Fruit fly (Drosophila melanogaster) whole organism, embryonic: ENCODE measurements around the gene CG6674.

Experiments
- ATbp ChIP-seq: fragments of 200-800 bp; sonication (Bioruptor generic); optimal IDR thresholded peaks from 2 replicates; lab custom pipeline; 2017; ENCODE audit warnings: missing biosample characterization, mild to moderate bottlenecking, missing genetic modification characterization, missing genetic modification reagents
- CG10267 ChIP-seq: fragments of 200-800 bp; sonication (Bioruptor generic); optimal IDR thresholded peaks from 2 replicates; lab custom pipeline; 2018; ENCODE audit warnings: missing biosample characterization, mild to moderate bottlenecking, missing genetic modification characterization, moderate library complexity
- CG11093 ChIP-seq: fragments of 200-800 bp; sonication (Bioruptor generic); IDR thresholded peaks from 3 replicates; pipeline ENCODE4 v1.3.6; 2022; ENCODE audit warnings: missing biosample characterization, missing genetic modification characterization
- CG12155 ChIP-seq: fragments of 200-800 bp; sonication (Bioruptor generic); optimal IDR thresholded peaks from 3 replicates; lab custom pipeline; 2016; ENCODE audit warnings: missing biosample characterization, missing genetic modification characterization
- CG12769 ChIP-seq: fragments of 200-800 bp; sonication (Bioruptor generic); optimal IDR thresholded peaks from 2 replicates; lab custom pipeline; 2019; ENCODE audit warnings: missing biosample characterization, mild to moderate bottlenecking, missing genetic modification characterization, moderate library complexity
- CG13287 ChIP-seq: fragments of 200-800 bp; sonication (Bioruptor generic); IDR thresholded peaks from 2 replicates; pipeline ENCODE4 v1.3.6; 2022; ENCODE audit warnings: missing biosample characterization, missing genetic modification characterization; ENCODE audit not compliant: partially characterized antibody
- CG13624 ChIP-seq: fragments of 200-800 bp; sonication (Bioruptor generic); optimal IDR thresholded peaks from 2 replicates; lab custom pipeline; 2016; ENCODE audit warnings: missing biosample characterization, missing genetic modification characterization
- CG15514 ChIP-seq: fragments of 200-800 bp; sonication (Bioruptor generic); optimal IDR thresholded peaks from 3 replicates; lab custom pipeline; 2017; ENCODE audit warnings: missing biosample characterization, missing genetic modification characterization, mild to moderate bottlenecking, moderate library complexity, missing genetic modification reagents
- CG1603 ChIP-seq: fragments of 200-800 bp; sonication (Bioruptor generic); optimal IDR thresholded peaks from 2 replicates; lab custom pipeline; 2019; ENCODE audit warnings: missing biosample characterization, mild to moderate bottlenecking, missing genetic modification characterization, moderate library complexity
- CG17829 ChIP-seq: fragments of 200-800 bp; optimal IDR thresholded peaks from 2 replicates; lab custom pipeline; 2019; ENCODE audit warnings: missing biosample characterization, mild to moderate bottlenecking, missing genetic modification characterization, moderate library complexity
- CG2116 ChIP-seq: fragments of 200-800 bp; sonication (Bioruptor generic); optimal IDR thresholded peaks from 3 replicates; lab custom pipeline; 2018; ENCODE audit warnings: missing biosample characterization, mild to moderate bottlenecking, missing genetic modification characterization
- CG2678 ChIP-seq: fragments of 200-800 bp; sonication (Bioruptor generic); optimal IDR thresholded peaks from 3 replicates; lab custom pipeline; 2019; ENCODE audit warnings: missing biosample characterization, mild to moderate bottlenecking, missing genetic modification characterization, moderate library complexity
- CG32532 ChIP-seq: fragments of 200-800 bp; sonication (Bioruptor generic); IDR thresholded peaks from 2 replicates; pipeline ENCODE4 v1.3.6; 2022; ENCODE audit warnings: missing biosample characterization, missing genetic modification characterization
- CG33213 ChIP-seq: fragments of 200-800 bp; sonication (Bioruptor generic); optimal IDR thresholded peaks from 3 replicates; lab custom pipeline; 2016; ENCODE audit warnings: missing biosample characterization, missing genetic modification characterization
- CG33557 ChIP-seq: fragments of 200-800 bp; sonication (Bioruptor generic); optimal IDR thresholded peaks from 2 replicates; lab custom pipeline; 2019; ENCODE audit warnings: missing biosample characterization, mild to moderate bottlenecking, missing genetic modification characterization, moderate library complexity
- CG4360 ChIP-seq: fragments of 200-800 bp; sonication (Bioruptor generic); IDR thresholded peaks from 2 replicates; pipeline ENCODE4 v1.3.6; 2022; ENCODE audit warnings: missing biosample characterization, missing genetic modification characterization
- CG43689 ChIP-seq: fragments of 200-800 bp; sonication (Bioruptor generic); IDR thresholded peaks from 2 replicates; pipeline ENCODE4 v1.3.6; 2022; ENCODE audit warnings: missing biosample characterization, missing genetic modification characterization
- CG8089 ChIP-seq: fragments of 200-800 bp; sonication (Bioruptor generic); optimal IDR thresholded peaks from 3 replicates; lab custom pipeline; 2016; ENCODE audit warnings: missing biosample characterization, missing genetic modification characterization
- CG8924 ChIP-seq: fragments of 200-800 bp; optimal IDR thresholded peaks from 3 replicates; lab custom pipeline; 2019; ENCODE audit warnings: missing biosample characterization, mild to moderate bottlenecking, missing genetic modification characterization, moderate library complexity
- CHES-1-like ChIP-seq: fragments of 200-800 bp; sonication (Bioruptor generic); optimal IDR thresholded peaks from 2 replicates; lab custom pipeline; 2016; ENCODE audit warnings: missing biosample characterization, missing genetic modification characterization
- CoRest ChIP-seq: fragments of 200-800 bp; sonication (Bioruptor generic); optimal IDR thresholded peaks from 3 replicates; lab custom pipeline; 2018; ENCODE audit warnings: missing biosample characterization, mild to moderate bottlenecking, missing genetic modification characterization, moderate library complexity
- Dip2 ChIP-seq: fragments of 200-800 bp; sonication (Bioruptor generic); IDR thresholded peaks from 2 replicates; pipeline ENCODE4 v1.3.6; 2022; ENCODE audit warnings: missing biosample characterization, missing genetic modification characterization
- E2f2 ChIP-seq: fragments of 200-800 bp; sonication (Bioruptor generic); IDR thresholded peaks from 2 replicates; pipeline ENCODE4 v1.3.6; 2022; ENCODE audit warnings: missing biosample characterization, missing genetic modification characterization
- Ets65A ChIP-seq: fragments of 200-800 bp; sonication (Bioruptor generic); peaks from one replicate; lab custom pipeline; 2016; ENCODE audit warnings: missing biosample characterization, missing genetic modification characterization
- MBD-R2 ChIP-seq: fragments of 200-800 bp; sonication (Bioruptor generic); IDR thresholded peaks from 2 replicates; pipeline ENCODE4 v1.3.6; 2022; ENCODE audit warnings: missing biosample characterization, missing genetic modification characterization
- Mes4 ChIP-seq: fragments of 200-800 bp; sonication (Bioruptor generic); optimal IDR thresholded peaks from 2 replicates; lab custom pipeline; 2016; ENCODE audit warnings: missing biosample characterization, missing genetic modification characterization
- Pdp1 ChIP-seq, 2 experiments: fragments of 200-800 bp; sonication (Bioruptor generic); optimal IDR thresholded peaks; 3 replicates each; lab custom pipeline; 2016; ENCODE audit warnings: missing biosample characterization in 2 of 2, missing genetic modification characterization in 2 of 2, mild to moderate bottlenecking in 1 of 2, moderate library complexity in 1 of 2
- Scr ChIP-seq: fragments of 200-800 bp; sonication (Bioruptor generic); IDR thresholded peaks from 2 replicates; pipeline ENCODE4 v1.3.6; 2022; ENCODE audit warnings: missing biosample characterization, missing genetic modification characterization; ENCODE audit not compliant: partially characterized antibody
- chinmo ChIP-seq: fragments of 200-800 bp; sonication (Bioruptor generic); IDR thresholded peaks from 4 replicates; pipeline ENCODE4 v1.3.6; 2022; ENCODE audit warnings: missing biosample characterization, missing genetic modification characterization; ENCODE audit not compliant: partially characterized antibody
- corto ChIP-seq: fragments of 200-800 bp; sonication (Bioruptor generic); optimal IDR thresholded peaks from 2 replicates; lab custom pipeline; 2016; ENCODE audit warnings: missing biosample characterization, mild to moderate bottlenecking, missing genetic modification characterization, moderate library complexity
- ems ChIP-seq: fragments of 200-800 bp; sonication (Bioruptor generic); optimal IDR thresholded peaks from 3 replicates; lab custom pipeline; 2016; ENCODE audit warnings: missing biosample characterization, missing genetic modification characterization
- eyg ChIP-seq: fragments of 200-800 bp; sonication (Bioruptor generic); optimal IDR thresholded peaks from 3 replicates; lab custom pipeline; 2016; ENCODE audit warnings: missing biosample characterization, missing genetic modification characterization
- gcm ChIP-seq: fragments of 200-800 bp; sonication (Bioruptor generic); optimal IDR thresholded peaks from 2 replicates; lab custom pipeline; 2019; ENCODE audit warnings: missing biosample characterization, mild to moderate bottlenecking, missing genetic modification characterization, moderate library complexity
- gfzf ChIP-seq: fragments of 200-800 bp; sonication (Bioruptor generic); optimal IDR thresholded peaks from 2 replicates; lab custom pipeline; 2016; ENCODE audit warnings: missing biosample characterization, mild to moderate bottlenecking, missing genetic modification characterization, moderate library complexity
- gro ChIP-seq: fragments of 200-800 bp; sonication (Bioruptor generic); optimal IDR thresholded peaks from 2 replicates; lab custom pipeline; 2016; ENCODE audit warnings: missing biosample characterization, missing genetic modification characterization
- hkb ChIP-seq, 2 experiments: fragments of 200-800 bp in 1 of 2; fragments of >200 bp in 1 of 2; sonication (Bioruptor generic) in 1 of 2; IDR thresholded peaks in 1 of 2; optimal IDR thresholded peaks in 1 of 2; 2 replicates each; pipeline versions ENCODE4 v1.3.6 to Lab custom; 2017 to 2022; ENCODE audit warnings: missing biosample characterization in 1 of 2, missing genetic modification characterization in 1 of 2
- kay ChIP-seq: fragments of 200-800 bp; sonication (Bioruptor generic); optimal IDR thresholded peaks from 2 replicates; lab custom pipeline; 2016; ENCODE audit warnings: missing biosample characterization, missing genetic modification characterization
- kni ChIP-seq: fragments of 200-800 bp; sonication (Bioruptor generic); optimal IDR thresholded peaks from 3 replicates; lab custom pipeline; 2017; ENCODE audit warnings: mild to moderate bottlenecking, missing biosample characterization, missing genetic modification reagents, missing genetic modification characterization
- nmo ChIP-seq: fragments of 200-800 bp; sonication (Bioruptor generic); optimal IDR thresholded peaks from 2 replicates; lab custom pipeline; 2018; ENCODE audit warnings: missing biosample characterization, mild to moderate bottlenecking, missing genetic modification characterization, moderate library complexity
- onecut ChIP-seq: fragments of 200-800 bp; sonication (Bioruptor generic); IDR thresholded peaks from 2 replicates; pipeline ENCODE4 v1.3.6; 2022; ENCODE audit warnings: missing biosample characterization, missing genetic modification characterization
- otp ChIP-seq: fragments of 200-800 bp; sonication (Bioruptor generic); IDR thresholded peaks from 3 replicates; pipeline ENCODE4, ENCODE4 v1.3.6; 2022; ENCODE audit warnings: missing biosample characterization, missing genetic modification characterization
- pfk ChIP-seq: fragments of 200-800 bp; sonication (Bioruptor generic); optimal IDR thresholded peaks from 2 replicates; lab custom pipeline; 2018; ENCODE audit warnings: missing biosample characterization, mild to moderate bottlenecking, missing genetic modification characterization, moderate library complexity
- phol ChIP-seq: fragments of 200-800 bp; sonication (Bioruptor generic); optimal IDR thresholded peaks from 3 replicates; lab custom pipeline; 2018; ENCODE audit warnings: missing biosample characterization, mild to moderate bottlenecking, missing genetic modification characterization, moderate library complexity
- pita ChIP-seq: fragments of 200-800 bp; sonication (Bioruptor generic); optimal IDR thresholded peaks from 2 replicates; lab custom pipeline; 2017; ENCODE audit warnings: missing biosample characterization, mild to moderate bottlenecking, missing genetic modification characterization
- sima ChIP-seq: fragments of 200-800 bp; sonication (Bioruptor generic); optimal IDR thresholded peaks from 2 replicates; lab custom pipeline; 2016; ENCODE audit warnings: missing biosample characterization, missing genetic modification characterization
- sna ChIP-seq: fragments of 200-800 bp; sonication (Bioruptor generic); IDR thresholded peaks from 2 replicates; pipeline ENCODE4 v1.3.6; 2022; ENCODE audit warnings: missing biosample characterization, missing genetic modification characterization; ENCODE audit not compliant: partially characterized antibody
- trem ChIP-seq: fragments of 200-800 bp; optimal IDR thresholded peaks from 3 replicates; lab custom pipeline; 2019; ENCODE audit warnings: missing biosample characterization, mild to moderate bottlenecking, missing genetic modification characterization, moderate library complexity
- tup ChIP-seq: fragments of 200-800 bp; sonication (Bioruptor generic); optimal IDR thresholded peaks from 2 replicates; lab custom pipeline; 2016; ENCODE audit warnings: missing biosample characterization, mild to moderate bottlenecking, missing genetic modification characterization, moderate library complexity
- zf30C ChIP-seq: fragments of 200-800 bp; sonication (Bioruptor generic); optimal IDR thresholded peaks from 3 replicates; lab custom pipeline; 2018; ENCODE audit warnings: missing biosample characterization, mild to moderate bottlenecking, missing genetic modification characterization

The CG6674 gene

DNA sequence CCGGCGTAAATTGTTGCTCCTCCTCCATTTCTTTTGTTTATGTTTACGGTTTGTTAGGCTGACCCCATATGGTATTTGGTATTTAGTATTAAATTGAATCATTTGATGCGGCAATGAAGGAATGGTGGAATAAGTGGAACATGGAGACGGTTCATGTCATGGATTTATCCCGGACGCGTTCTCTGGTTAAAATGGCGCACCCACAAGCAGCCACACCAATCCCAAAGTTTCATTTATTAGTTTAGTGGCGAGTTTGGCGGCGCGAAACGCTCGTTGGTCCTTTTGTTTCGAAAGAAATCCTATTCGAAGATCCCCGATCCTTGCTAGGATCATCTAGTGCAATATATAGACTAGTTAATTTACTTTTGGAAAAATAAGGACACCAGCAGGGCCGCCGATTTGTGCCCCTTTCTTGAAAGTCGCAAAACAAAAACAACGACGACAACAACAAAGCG lies 3.6 kb downstream of the CG6674 start, which contains the start of the genes CG6685 and Dronc (continued):
- no peak for TF ChIP-seq CG11093
- 0 out of 4 replicates have a peak, but pooled peaks have one; percentile 25 for TF ChIP-seq chinmo (GFP tag; lab: Robert Waterston, UW)
- no peak for TF ChIP-seq kay (GFP tag; lab: Kevin White, UChicago)
- no peak for TF ChIP-seq gcm (GFP tag; lab: Kevin White, UChicago)
- peak; percentile 45 for TF ChIP-seq CG2116
- no peak for TF ChIP-seq CG8924 (tag; lab: Kevin White, UChicago)
- TF ChIP-seq sna (GFP tag; lab: Robert Waterston, UW), result peak; percentile 36; the same call in 1 of the 2 replicates
- peak; percentile 68 for TF ChIP-seq CG10267 (tag; lab: Kevin White, UChicago)
- peak; percentile 36 for TF ChIP-seq CG12769 (tag; lab: Kevin White, UChicago)
- TF ChIP-seq CoRest (tag; lab: Kevin White, UChicago), result peak; percentile 65
- no peak for TF ChIP-seq CG32532
- peak; percentile 96 for TF ChIP-seq MBD-R2
- peak; percentile 95 for TF ChIP-seq pfk
- no peak for TF ChIP-seq Scr (GFP tag; lab: Robert Waterston, UW)
- TF ChIP-seq gro (GFP tag; lab: Kevin White, UChicago), result peak; percentile 59
- no peak for TF ChIP-seq CG43689 (GFP tag; lab: Robert Waterston, UW)
- TF ChIP-seq ems, result no peak
- TF ChIP-seq CG13287 (GFP tag; lab: Robert Waterston, UW), result peak; percentile 61; the same call in 1 of the 2 replicates
- TF ChIP-seq Ets65A (GFP tag; lab: Kevin White, UChicago), result peak; percentile 43
- TF ChIP-seq CG1603 (tag; lab: Kevin White, UChicago), result peak; percentile 91
- no peak for TF ChIP-seq sima (GFP tag; lab: Kevin White, UChicago)
- TF ChIP-seq CG2678 (tag; lab: Kevin White, UChicago), result no peak
- peak; percentile 43 for TF ChIP-seq CG17829 (tag; lab: Kevin White, UChicago)
- peak; percentile 65; the same call in 1 of the 2 replicates for TF ChIP-seq E2f2 (GFP tag; lab: Robert Waterston, UW)
- peak; percentile 57 for TF ChIP-seq trem (tag; lab: Kevin White, UChicago)
- TF ChIP-seq zf30C (GFP tag; lab: Kevin White, UChicago), result no peak
- TF ChIP-seq ATbp (GFP tag; lab: Kevin White, UChicago), result no peak
- TF ChIP-seq phol, result peak; percentile 94
- peak; percentile 83 for TF ChIP-seq CG15514 (GFP tag; lab: Kevin White, UChicago)
- TF ChIP-seq corto (GFP tag; lab: Kevin White, UChicago), result no peak
- TF ChIP-seq CG33557 (GFP tag; lab: Kevin White, UChicago), result no peak
- TF ChIP-seq hkb (optimal IDR thresholded peaks at IDR 0.05; lab: Kevin White, UChicago), result peak; percentile 70
- no peak for TF ChIP-seq hkb (GFP tag; IDR thresholded peaks at IDR 0.05; lab: Robert Waterston, UW)
- peak; percentile 58 for TF ChIP-seq pita
- peak; percentile 36 for TF ChIP-seq CG12155 (GFP tag; lab: Kevin White, UChicago)
- peak; percentile 83 for TF ChIP-seq CG33213 (GFP tag; lab: Kevin White, UChicago)
- TF ChIP-seq CG8089 (GFP tag; lab: Kevin White, UChicago), result no peak
- TF ChIP-seq eyg (GFP tag; lab: Kevin White, UChicago), result peak; percentile 11
- TF ChIP-seq kni (GFP tag; lab: Kevin White, UChicago), result no peak
- peak; percentile 57 for TF ChIP-seq nmo
- TF ChIP-seq CHES-1-like (GFP tag; lab: Kevin White, UChicago), result peak; percentile 59
- TF ChIP-seq onecut, result 0 out of 2 replicates have a peak, but pooled peaks have one; percentile 29
- TF ChIP-seq Mes4, result no peak
- TF ChIP-seq tup (GFP tag; lab: Kevin White, UChicago), result no peak
- TF ChIP-seq CG13624 (GFP tag; lab: Kevin White, UChicago), result peak; percentile 30
- peak; percentile 46; the same call in 1 of the 2 replicates for TF ChIP-seq CG4360 (GFP tag; lab: Robert Waterston, UW)
- no peak for TF ChIP-seq otp (GFP tag; lab: Robert Waterston, UW)
- TF ChIP-seq Pdp1 (GFP tag; optimal IDR thresholded peaks at IDR 0.05; lab: Kevin White, UChicago), result peak in 1 of 2 experiments; percentile 73
- TF ChIP-seq Dip2 (GFP tag; lab: Robert Waterston, UW), result no peak
- peak; percentile 99 for TF ChIP-seq gfzf (GFP tag; lab: Kevin White, UChicago)
